Fruit fly (Drosophila melanogaster): ENCODE measurements around the gene PolA2.

PolA2 gene

DNA sequence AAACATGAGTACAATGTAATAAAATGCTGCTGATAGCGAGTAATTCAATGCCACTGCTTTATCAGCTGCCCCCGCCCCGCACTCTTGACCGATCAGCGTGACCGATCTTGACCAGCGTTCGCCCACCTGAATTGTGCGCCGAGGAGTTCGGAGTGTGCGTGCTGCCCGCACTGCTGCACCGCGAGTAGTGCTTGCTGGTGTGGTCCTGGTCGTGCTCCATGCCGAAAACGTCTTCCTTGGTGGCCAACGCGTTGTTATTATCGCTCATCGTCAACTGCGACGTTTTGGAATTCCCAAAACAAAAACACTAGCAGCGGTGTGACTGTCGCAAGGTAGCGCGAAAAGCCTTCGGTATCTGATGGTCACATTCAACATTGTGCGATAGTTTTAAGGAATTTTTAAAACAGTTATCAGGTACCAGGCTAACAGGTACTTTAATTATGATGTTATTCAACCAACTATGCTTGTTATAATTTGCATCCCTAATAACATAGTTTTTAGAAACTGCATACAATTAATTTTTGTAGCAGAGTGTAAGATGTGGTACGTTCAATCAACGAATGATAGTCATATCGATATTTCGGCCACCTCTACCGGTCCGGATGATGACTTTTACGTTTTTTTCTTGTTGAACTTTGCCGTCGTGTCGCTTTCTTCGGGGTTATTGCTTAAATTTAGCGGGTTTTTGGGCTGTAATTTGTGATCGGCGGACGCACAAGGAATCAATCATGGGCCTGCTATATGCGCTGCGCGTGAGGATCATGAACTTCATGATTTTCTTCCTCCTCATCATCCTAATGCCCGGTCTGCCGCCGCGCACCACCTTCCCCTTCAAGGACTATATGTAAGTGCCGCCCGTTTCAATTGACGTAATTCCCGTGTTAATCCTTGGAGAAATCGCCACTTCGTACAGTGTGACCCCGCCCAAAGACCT lies 49.5 kb downstream of the PolA2 start, which contains the start of the genes bigmax and Hmu (continued):
- peak; percentile 78 for TF ChIP-seq fd96Cb (tag; optimal IDR thresholded peaks at IDR 0.05)
- TF ChIP-seq CG12155 (GFP tag; optimal IDR thresholded peaks at IDR 0.05) = peak; percentile 86
- TF ChIP-seq Rx (GFP tag; IDR thresholded peaks at IDR 0.05) = peak; percentile 56; the same call in 1 of the 2 replicates
- TF ChIP-seq tin (GFP tag; optimal IDR thresholded peaks at IDR 0.05) = peak; percentile 80
- TF ChIP-seq Meics (GFP tag; optimal IDR thresholded peaks at IDR 0.05) = peak; percentile 74
- TF ChIP-seq bcd (GFP tag; optimal IDR thresholded peaks at IDR 0.05) = peak; percentile 73
- TF ChIP-seq CG10565 (GFP tag; optimal IDR thresholded peaks at IDR 0.05) = peak; percentile 36
- peak; percentile 73 for TF ChIP-seq Mrtf (GFP tag; IDR thresholded peaks at IDR 0.05)
- TF ChIP-seq Tbp (GFP tag; optimal IDR thresholded peaks at IDR 0.05) = no peak
- peak; percentile 93 for TF ChIP-seq zfh2 (GFP tag; optimal IDR thresholded peaks at IDR 0.05)
- TF ChIP-seq emc (GFP tag; optimal IDR thresholded peaks at IDR 0.05) = peak; percentile 81
- peak; percentile 79 for TF ChIP-seq CG6689 (GFP tag; IDR thresholded peaks at IDR 0.05)
- peak; percentile 84 for TF ChIP-seq Hr3 (GFP tag; optimal IDR thresholded peaks at IDR 0.05)
- TF ChIP-seq CG7372 (GFP tag; IDR thresholded peaks at IDR 0.05) = peak; percentile 81
- peak; percentile 63 for TF ChIP-seq pb (GFP tag; optimal IDR thresholded peaks at IDR 0.05)
- peak; percentile 69 for TF ChIP-seq CG10979 (tag; optimal IDR thresholded peaks at IDR 0.05)
- TF ChIP-seq Hey (tag; optimal IDR thresholded peaks at IDR 0.05) = no peak
- TF ChIP-seq CG17385 (GFP tag; optimal IDR thresholded peaks at IDR 0.05) = peak; percentile 63
- TF ChIP-seq CG12299 (tag; optimal IDR thresholded peaks at IDR 0.05) = peak; percentile 27
- TF ChIP-seq Ada2b (GFP tag; IDR thresholded peaks at IDR 0.05) = peak; percentile 80
- peak; percentile 66 for TF ChIP-seq dmrt99B (tag; optimal IDR thresholded peaks at IDR 0.05)
- peak; percentile 24; the same call in 1 of the 2 replicates for TF ChIP-seq peb (GFP tag; IDR thresholded peaks at IDR 0.05)
- TF ChIP-seq CG6813 (GFP tag; optimal IDR thresholded peaks at IDR 0.05) = peak; percentile 14
- TF ChIP-seq sim (GFP tag; IDR thresholded peaks at IDR 0.05) = no peak
- no peak for TF ChIP-seq hkb (optimal IDR thresholded peaks at IDR 0.05)
- peak; percentile 83 for TF ChIP-seq hkb (GFP tag; IDR thresholded peaks at IDR 0.05)
- TF ChIP-seq CG2129 (GFP tag; IDR thresholded peaks at IDR 0.05; ENCODE audit: partially characterized antibody) = peak; percentile 87
- TF ChIP-seq CG7963 (GFP tag; IDR thresholded peaks at IDR 0.05; ENCODE audit: partially characterized antibody) = no peak; the same call in 1 of the 3 replicates
- 0 out of 2 replicates have a peak, but pooled peaks have one; percentile 48 for TF ChIP-seq gsb (GFP tag; IDR thresholded peaks at IDR 0.05)
- peak; percentile 89 for TF ChIP-seq CG3847 (GFP tag; IDR thresholded peaks at IDR 0.05)
- TF ChIP-seq dati (GFP tag; IDR thresholded peaks at IDR 0.05) = peak; percentile 49; the same call in 1 of the 2 replicates
- peak; percentile 86 for TF ChIP-seq Lhr (GFP tag; optimal IDR thresholded peaks at IDR 0.05)
- TF ChIP-seq Vsx1 (GFP tag; optimal IDR thresholded peaks at IDR 0.05) = peak; percentile 7
- peak; percentile 56 for TF ChIP-seq da (GFP tag; optimal IDR thresholded peaks at IDR 0.05)
- peak; percentile 79 for TF ChIP-seq wdn (GFP tag; IDR thresholded peaks at IDR 0.05)
- peak; percentile 87 for TF ChIP-seq PHDP (tag; optimal IDR thresholded peaks at IDR 0.05)
- peak; percentile 88 for TF ChIP-seq bbx (GFP tag; IDR thresholded peaks at IDR 0.05; ENCODE audit: partially characterized antibody)
- peak; percentile 66 for TF ChIP-seq wor (GFP tag; IDR thresholded peaks at IDR 0.05)
- TF ChIP-seq luna (GFP tag; optimal IDR thresholded peaks at IDR 0.05) = peak; percentile 83
- peak; percentile 58; the same call in 1 of the 3 replicates for TF ChIP-seq C15 (GFP tag; IDR thresholded peaks at IDR 0.05)
- TF ChIP-seq CG18764 (GFP tag; optimal IDR thresholded peaks at IDR 0.05) = peak; percentile 77
- peak; percentile 75 for TF ChIP-seq tgo (GFP tag; IDR thresholded peaks at IDR 0.05)
- peak; percentile 84; the same call in 2 of the 3 replicates for TF ChIP-seq CG6791 (GFP tag; IDR thresholded peaks at IDR 0.05; ENCODE audit: partially characterized antibody)
- TF ChIP-seq CG10462 (GFP tag; optimal IDR thresholded peaks at IDR 0.05) = peak; percentile 75
- peak; percentile 91 for TF ChIP-seq CG12659 (GFP tag; optimal IDR thresholded peaks at IDR 0.05)
- peak; percentile 54; the same call in 1 of the 2 replicates for TF ChIP-seq rib (GFP tag; IDR thresholded peaks at IDR 0.05)
- peak in 1 of 3 experiments; percentile 68 for TF ChIP-seq Stat92E (GFP tag; optimal IDR thresholded peaks at IDR 0.05)
- TF ChIP-seq ci (GFP tag; IDR thresholded peaks at IDR 0.05) = peak; percentile 92

All from whole organism, embryonic.